Fruit fly (Drosophila melanogaster): Measurements from ENCODE around the gene CG11498.

The CG11498 gene

dm6 chr3R:30170671-30171667 lies 10.7 kb upstream of the CG11498 start, which contains the start of gene Rsod (continued):
- TF ChIP-seq unpg (GFP tag; optimal IDR thresholded peaks at IDR 0.05) (peak; percentile 61), z (GFP tag; IDR thresholded peaks at IDR 0.05) (peak; percentile 61; the same call in 2 of the 3 replicates), dati (GFP tag; IDR thresholded peaks at IDR 0.05) (no peak), trem (tag; optimal IDR thresholded peaks at IDR 0.05) (peak; percentile 37), peb (GFP tag; IDR thresholded peaks at IDR 0.05) (peak; percentile 67), gt (GFP tag; IDR thresholded peaks at IDR 0.05) (peak; percentile 66), lbe (GFP tag; optimal IDR thresholded peaks at IDR 0.05) (no peak), en (GFP tag; optimal IDR thresholded peaks at IDR 0.05) (no peak), CrebB (tag; optimal IDR thresholded peaks at IDR 0.05) (no peak), HmgZ (tag; optimal IDR thresholded peaks at IDR 0.05) (no peak), CG7928 (GFP tag; optimal IDR thresholded peaks at IDR 0.05) (no peak), esg (GFP tag; conservative IDR thresholded peaks at IDR 0.05) (peak; percentile 74), CG3726 (GFP tag; IDR thresholded peaks at IDR 0.05) (peak; percentile 64; the same call in 2 of the 3 replicates), Meics (GFP tag; optimal IDR thresholded peaks at IDR 0.05) (peak; percentile 30), pfk (GFP tag; optimal IDR thresholded peaks at IDR 0.05) (no peak), CG17912 (GFP tag; optimal IDR thresholded peaks at IDR 0.05) (no peak), phol (tag; optimal IDR thresholded peaks at IDR 0.05) (peak; percentile 56), btn (GFP tag; optimal IDR thresholded peaks at IDR 0.05) (no peak), Dip3 (GFP tag; optimal IDR thresholded peaks at IDR 0.05) (no peak), dysf (GFP tag; IDR thresholded peaks at IDR 0.05) (peak; percentile 84), bab2 (GFP tag; optimal IDR thresholded peaks at IDR 0.05) (no peak), nom (GFP tag; optimal IDR thresholded peaks at IDR 0.05) (no peak), Dad (GFP tag; optimal IDR thresholded peaks at IDR 0.05) (no peak), CG14014 (GFP tag; IDR thresholded peaks at IDR 0.05) (peak; percentile 66; the same call in 1 of the 2 replicates), cas (GFP tag; IDR thresholded peaks at IDR 0.05) (peak; percentile 41; the same call in 1 of the 2 replicates), Chrac-16 (GFP tag; optimal IDR thresholded peaks at IDR 0.05) (peak; percentile 36), CG15696 (tag; optimal IDR thresholded peaks at IDR 0.05) (no peak), E2f2 (GFP tag; IDR thresholded peaks at IDR 0.05) (peak; percentile 40; the same call in 1 of the 2 replicates), ttk (GFP tag; IDR thresholded peaks at IDR 0.05) (peak; percentile 83), Atf-2 (GFP tag; optimal IDR thresholded peaks at IDR 0.05) (no peak), CG18262 (tag; optimal IDR thresholded peaks at IDR 0.05) (peak; percentile 68), h (optimal IDR thresholded peaks at IDR 0.05) (no peak), br (optimal IDR thresholded peaks at IDR 0.05) (no peak), Ssrp (tag; optimal IDR thresholded peaks at IDR 0.05) (peak; percentile 50), jing (GFP tag; optimal IDR thresholded peaks at IDR 0.05) (peak; percentile 15), zfh1 (GFP tag; IDR thresholded peaks at IDR 0.05) (peak; percentile 83), CG11696 (GFP tag; IDR thresholded peaks at IDR 0.05) (no peak), Taf1 (GFP tag; IDR thresholded peaks at IDR 0.05) (peak; percentile 61), CG11504 (tag; optimal IDR thresholded peaks at IDR 0.05) (peak; percentile 68), oc (tag; optimal IDR thresholded peaks at IDR 0.05) (peak; percentile 65), CG7963 (GFP tag; IDR thresholded peaks at IDR 0.05; ENCODE audit: partially characterized antibody) (no peak), Aef1 (GFP tag; IDR thresholded peaks at IDR 0.05) (peak; percentile 48; the same call in 2 of the 3 replicates), CG12769 (tag; optimal IDR thresholded peaks at IDR 0.05) (peak; percentile 65), hbn (GFP tag; IDR thresholded peaks at IDR 0.05; ENCODE audit: partially characterized antibody) (no peak), CG9437 (GFP tag; optimal IDR thresholded peaks at IDR 0.05) (peak; percentile 15), ATbp (GFP tag; optimal IDR thresholded peaks at IDR 0.05) (peak; percentile 55), unc-4 (GFP tag; IDR thresholded peaks at IDR 0.05; ENCODE audit: partially characterized antibody) (no peak), CG17568 (GFP tag; optimal IDR thresholded peaks at IDR 0.05) (peak; percentile 31), CG32772 (GFP tag; IDR thresholded peaks at IDR 0.05) (peak; percentile 52; the same call in 1 of the 2 replicates)
